Fruit fly (Drosophila melanogaster): Measurements from ENCODE around the gene CG6418.
A peak's percentile ranks its signal among the peaks of the same experiment; 100 is the strongest.

CG6418 gene

DNA sequence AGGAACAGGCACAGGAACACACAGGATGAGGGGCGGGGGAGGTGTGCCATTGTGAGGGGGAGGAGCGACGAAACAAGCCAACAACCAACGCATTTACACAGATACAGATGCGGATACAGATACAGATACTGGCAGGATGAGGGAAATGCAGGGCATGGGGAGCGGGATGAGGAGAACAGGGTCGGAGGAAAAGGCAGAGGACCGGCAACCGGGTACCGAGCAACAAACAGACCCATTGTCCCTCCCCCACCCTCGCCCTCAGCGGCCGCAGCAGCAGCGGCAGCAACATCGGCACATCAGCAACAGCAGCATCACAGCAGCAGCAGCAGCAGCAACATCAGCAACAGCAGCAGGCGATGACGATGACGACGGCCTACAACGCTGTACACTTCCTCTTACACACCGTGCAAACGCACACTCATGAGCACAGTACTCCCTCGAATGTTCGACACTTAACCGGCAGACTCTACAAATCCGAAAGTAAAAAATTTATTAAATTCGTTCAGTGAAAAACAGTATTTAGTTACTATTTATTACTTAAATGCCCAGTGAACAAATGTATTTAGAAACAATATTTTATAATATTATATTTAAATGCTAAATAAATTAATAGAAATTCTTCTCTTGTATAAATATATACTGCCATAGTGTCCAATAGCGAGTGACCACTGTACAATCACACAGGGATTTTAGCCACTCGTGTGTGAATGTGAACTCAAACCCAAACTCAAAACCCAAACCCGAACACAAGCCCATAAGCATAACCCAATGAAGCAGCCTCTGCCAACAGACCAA is 23.2 kb downstream of the CG6418 start (continued):
- TF ChIP-seq CG12744 (GFP tag; optimal IDR thresholded peaks at IDR 0.05) (no peak), salm (tag; optimal IDR thresholded peaks at IDR 0.05) (peak; percentile 77), pho (GFP tag; optimal IDR thresholded peaks at IDR 0.05) (no peak), jigr1 (GFP tag; IDR thresholded peaks at IDR 0.05) (peak; percentile 70; the same call in 2 of the 3 replicates), ab (GFP tag; optimal IDR thresholded peaks at IDR 0.05) (no peak), CG17802 (tag; optimal IDR thresholded peaks at IDR 0.05) (peak; percentile 57), CG13424 (tag; optimal IDR thresholded peaks at IDR 0.05) (peak; percentile 90), H2.0 (GFP tag; IDR thresholded peaks at IDR 0.05) (peak; percentile 72), Dfd (GFP tag; optimal IDR thresholded peaks at IDR 0.05) (no peak), C15 (GFP tag; IDR thresholded peaks at IDR 0.05) (peak; percentile 49; the same call in 1 of the 3 replicates), ttk (GFP tag; IDR thresholded peaks at IDR 0.05) (peak; percentile 82), eve (GFP tag; optimal IDR thresholded peaks at IDR 0.05) (peak in 1 of 2 experiments; percentile 28), tio (GFP tag; optimal IDR thresholded peaks at IDR 0.05) (peak; percentile 84), CG16779 (GFP tag; IDR thresholded peaks at IDR 0.05) (no peak), CoRest (tag; optimal IDR thresholded peaks at IDR 0.05) (peak; percentile 93), tin (GFP tag; optimal IDR thresholded peaks at IDR 0.05) (peak; percentile 78), pros (GFP tag; optimal IDR thresholded peaks at IDR 0.05) (no peak), NC2β (GFP tag; optimal IDR thresholded peaks at IDR 0.05) (no peak), GATAe (GFP tag; conservative IDR thresholded peaks at IDR 0.05) (peak; percentile 19; the same call in 1 of the 2 replicates), Neu2 (GFP tag; optimal IDR thresholded peaks at IDR 0.05; ENCODE audit: borderline replicate concordance) (no peak), Nf-YB (GFP tag; optimal IDR thresholded peaks at IDR 0.05) (peak; percentile 73), CG17612 (GFP tag; IDR thresholded peaks at IDR 0.05) (peak; percentile 54; the same call in 1 of the 2 replicates), p53 (GFP tag; optimal IDR thresholded peaks at IDR 0.05) (no peak), CG9215 (GFP tag; IDR thresholded peaks at IDR 0.05) (peak; percentile 87), CG17568 (GFP tag; optimal IDR thresholded peaks at IDR 0.05) (peak; percentile 67), vnd (GFP tag; IDR thresholded peaks at IDR 0.05; ENCODE audit: partially characterized antibody) (no peak), CG12299 (tag; optimal IDR thresholded peaks at IDR 0.05) (peak; percentile 81), grn (GFP tag; optimal IDR thresholded peaks at IDR 0.05) (peak; percentile 47), croc (GFP tag; conservative IDR thresholded peaks at IDR 0.05) (peak; percentile 93), Antp (GFP tag; optimal IDR thresholded peaks at IDR 0.05) (peak; percentile 7), Vsx1 (GFP tag; optimal IDR thresholded peaks at IDR 0.05) (peak; percentile 76), CG34376 (GFP tag; optimal IDR thresholded peaks at IDR 0.05) (no peak), Dip3 (GFP tag; optimal IDR thresholded peaks at IDR 0.05) (peak; percentile 12), CG12236 (GFP tag; optimal IDR thresholded peaks at IDR 0.05) (no peak), CG14860 (GFP tag; IDR thresholded peaks at IDR 0.05; ENCODE audit: partially characterized antibody) (no peak), B-H1 (GFP tag; IDR thresholded peaks at IDR 0.05) (peak; percentile 79), slbo (GFP tag; IDR thresholded peaks at IDR 0.05) (peak; percentile 86), CG10147 (GFP tag; optimal IDR thresholded peaks at IDR 0.05) (peak; percentile 85), lab (GFP tag; optimal IDR thresholded peaks at IDR 0.05) (peak; percentile 92), insv (GFP tag; optimal IDR thresholded peaks at IDR 0.05) (peak in 1 of 2 experiments; percentile 14), CG11723 (GFP tag; optimal IDR thresholded peaks at IDR 0.05) (peak; percentile 73), Hsf (GFP tag; optimal IDR thresholded peaks at IDR 0.05) (peak; percentile 21), sima (GFP tag; optimal IDR thresholded peaks at IDR 0.05) (no peak), chn (GFP tag; optimal IDR thresholded peaks at IDR 0.05) (no peak), CG6791 (GFP tag; IDR thresholded peaks at IDR 0.05; ENCODE audit: partially characterized antibody) (no peak; the same call in 2 of the 3 replicates), CG17328 (GFP tag; IDR thresholded peaks at IDR 0.05) (peak; percentile 88), fu2 (GFP tag; optimal IDR thresholded peaks at IDR 0.05) (peak; percentile 17), pan (optimal IDR thresholded peaks at IDR 0.05) (no peak), pan (GFP tag; optimal IDR thresholded peaks at IDR 0.05 in 1 of 2, IDR thresholded peaks at IDR 0.05 in 1 of 2) (peak in 1 of 2 experiments; percentile 90)
